Worm (Caenorhabditis elegans): ENCODE data around the gene C17G10.1.

The C17G10.1 gene

ce11 chrII:5565082-5565623 is 31.2 kb upstream of the C17G10.1 start (continued):
- TF ChIP-seq egl-44 (GFP tag; IDR thresholded peaks at IDR 0.05) (no peak), Y79H2A.3 (GFP tag; conservative IDR thresholded peaks at IDR 0.05) (no peak), rcor-1 (GFP tag; IDR thresholded peaks at IDR 0.05) (no peak), zim-3 (tag; optimal IDR thresholded peaks at IDR 0.05) (no peak), madf-3 (GFP tag; IDR thresholded peaks at IDR 0.05) (no peak), nfya-1 (tag; optimal IDR thresholded peaks at IDR 0.05; ENCODE audit: borderline replicate concordance, insufficient read depth) (no peak), F57C9.4 (tag; optimal IDR thresholded peaks at IDR 0.05) (no peak), pbrm-1 (GFP tag; IDR thresholded peaks at IDR 0.05) (peak; percentile 72; the same call in 1 of the 2 replicates), chd-7 (tag; optimal IDR thresholded peaks at IDR 0.05) (no peak), C06A6.2 (GFP tag; conservative IDR thresholded peaks at IDR 0.05) (no peak), ceh-79 (tag; optimal IDR thresholded peaks at IDR 0.05) (no peak), nhr-120 (GFP tag; IDR thresholded peaks at IDR 0.05) (no peak), attf-6 (GFP tag; IDR thresholded peaks at IDR 0.05) (peak; percentile 82; the same call in 1 of the 2 replicates), attf-5 (GFP tag; optimal IDR thresholded peaks at IDR 0.05) (no peak), nhr-179 (tag; optimal IDR thresholded peaks at IDR 0.05) (no peak), nhr-27 (tag; optimal IDR thresholded peaks at IDR 0.05) (no peak), akir-1 (GFP tag; optimal IDR thresholded peaks at IDR 0.05) (no peak), cebp-2 (GFP tag; IDR thresholded peaks at IDR 0.05) (0 out of 2 replicates have a peak, but pooled peaks have one; percentile 50), ccch-3 (GFP tag; optimal IDR thresholded peaks at IDR 0.05) (no peak), bed-2 (GFP tag; IDR thresholded peaks at IDR 0.05) (no peak), lir-1 (GFP tag; conservative IDR thresholded peaks at IDR 0.05) (no peak), lin-40 (tag; optimal IDR thresholded peaks at IDR 0.05) (no peak), lin-54 (GFP tag; optimal IDR thresholded peaks at IDR 0.05) (no peak), ztf-18 (tag; optimal IDR thresholded peaks at IDR 0.05) (no peak), F23B12.7 (tag; optimal IDR thresholded peaks at IDR 0.05; ENCODE audit: insufficient read depth) (no peak), Y56A3A.18 (GFP tag; IDR thresholded peaks at IDR 0.05) (no peak), mel-28 (tag; optimal IDR thresholded peaks at IDR 0.05; ENCODE audit: borderline replicate concordance) (no peak), mes-4 (tag; optimal IDR thresholded peaks at IDR 0.05) (no peak), bed-1 (GFP tag; IDR thresholded peaks at IDR 0.05) (no peak), F37B4.10 (GFP tag; IDR thresholded peaks at IDR 0.05) (no peak), snpc-4 (GFP tag; optimal IDR thresholded peaks at IDR 0.05) (no peak), snpc-4 (tag; optimal IDR thresholded peaks at IDR 0.05) (peak in 2 of 4 experiments; percentile 75 to 91)

- TF ChIP-seq mel-28 (tag; optimal IDR thresholded peaks at IDR 0.05; ENCODE audit: borderline replicate concordance) (no peak), lag-1 (GFP tag; IDR thresholded peaks at IDR 0.05) (no peak), bed-1 (GFP tag; IDR thresholded peaks at IDR 0.05) (no peak), ccch-3 (GFP tag; optimal IDR thresholded peaks at IDR 0.05) (no peak), him-1 (tag; optimal IDR thresholded peaks at IDR 0.05) (no peak), ama-1 (optimal IDR thresholded peaks at IDR 0.05) (no peak), ama-1 (GFP tag; optimal IDR thresholded peaks at IDR 0.05) (no peak), C06A6.2 (GFP tag; conservative IDR thresholded peaks at IDR 0.05) (no peak; the same call in 1 of the 2 replicates), F52B5.7 (tag; optimal IDR thresholded peaks at IDR 0.05) (no peak), aptf-2 (GFP tag; conservative IDR thresholded peaks at IDR 0.05) (no peak)
Measured at ce11 chrII:5570272-5570671, 26.1 kb upstream of the C17G10.1 start, which contains the start of the genes C17C3.1 and C17C3.15. TSS of gene C17C3.1 (plus strand) at chrII:5570572. TSS of gene C17C3.15 (plus strand) at chrII:5570654.

All from whole organism, young adult.